Worm (Caenorhabditis elegans) whole organism, L1 larva: ENCODE measurements around the gene klo-1.

ENCODE experiments used
- C16A3.4 ChIP-seq: fragments of 150-350 bp; optimal IDR thresholded peaks from 2 replicates; lab custom pipeline; 2014; ENCODE audit warnings: missing biosample characterization, missing genetic modification characterization
- aha-1 ChIP-seq: fragments of 150-350 bp; optimal IDR thresholded peaks from 2 replicates; lab custom pipeline; 2014; ENCODE audit warnings: missing biosample characterization, missing genetic modification characterization
- aly-2 ChIP-seq: fragments of 150-350 bp; optimal IDR thresholded peaks from 2 replicates; lab custom pipeline; 2014; ENCODE audit warnings: missing biosample characterization, missing genetic modification characterization
- ama-1 ChIP-seq: fragments of 150-350 bp; optimal IDR thresholded peaks from 2 replicates; lab custom pipeline; 2014
- blmp-1 ChIP-seq: fragments of 150-350 bp; optimal IDR thresholded peaks from 2 replicates; lab custom pipeline; 2014; ENCODE audit warnings: missing biosample characterization, missing genetic modification characterization
- ceh-90 ChIP-seq: sonication (generic microtip); optimal IDR thresholded peaks from 2 replicates; lab custom pipeline; 2016; ENCODE audit warnings: missing genetic modification characterization, missing compliant biosample characterization
- dpl-1 ChIP-seq, 3 experiments: fragments of 150-350 bp in 2 of 3; sonication (generic microtip) in 1 of 3; optimal IDR thresholded peaks; 2 replicates each; lab custom pipeline; 2014 to 2017; ENCODE audit warnings: missing biosample characterization in 3 of 3, missing genetic modification characterization in 3 of 3, missing genetic modification reagents in 3 of 3
- dsc-1 ChIP-seq: sonication (generic microtip); optimal IDR thresholded peaks from 2 replicates; lab custom pipeline; 2016; ENCODE audit warnings: mild to moderate bottlenecking, missing genetic modification characterization, missing compliant biosample characterization
- efl-1 ChIP-seq, 4 experiments: fragments of 150-350 bp; optimal IDR thresholded peaks in 3 of 4; peaks in 1 of 4; 1 replicate in 1 of 4; 2 replicates in 3 of 4; lab custom pipeline; 2014; ENCODE audit warnings: missing biosample characterization in 2 of 4, missing genetic modification characterization in 2 of 4, missing genetic modification reagents in 2 of 4
- hpl-2 ChIP-seq: fragments of 150-350 bp; optimal IDR thresholded peaks from 2 replicates; lab custom pipeline; 2014; ENCODE audit warnings: missing biosample characterization, missing genetic modification reagents, missing genetic modification characterization
- lin-14 ChIP-seq: fragments of 200-800 bp; sonication (Bioruptor generic); optimal IDR thresholded peaks from 2 replicates; lab custom pipeline; 2018; ENCODE audit warnings: mild to moderate bottlenecking, missing genetic modification characterization, moderate library complexity, missing compliant biosample characterization
- lin-35 ChIP-seq, 2 experiments: fragments of 150-350 bp; optimal IDR thresholded peaks; 2 replicates each; lab custom pipeline; 2014; ENCODE audit warnings: missing biosample characterization in 2 of 2, missing genetic modification characterization in 2 of 2, missing genetic modification reagents in 2 of 2
- lir-3 ChIP-seq: sonication (generic microtip); optimal IDR thresholded peaks from 2 replicates; lab custom pipeline; 2016; ENCODE audit warnings: mild to moderate bottlenecking, missing genetic modification characterization, moderate library complexity, missing compliant biosample characterization; ENCODE audit not compliant: poor library complexity
- lsy-2 ChIP-seq, 2 experiments: fragments of 150-350 bp; optimal IDR thresholded peaks; 2 replicates each; lab custom pipeline; 2014; ENCODE audit warnings: missing biosample characterization in 2 of 2, missing genetic modification characterization in 2 of 2
- mab-9 ChIP-seq: fragments of 200-800 bp; sonication (Bioruptor generic); IDR thresholded peaks from 2 replicates; pipeline ENCODE4 v1.3.6; 2022; ENCODE audit warnings: missing genetic modification reagents, missing genetic modification characterization, missing compliant biosample characterization
- mef-2 ChIP-seq: fragments of 150-350 bp; optimal IDR thresholded peaks from 2 replicates; lab custom pipeline; 2014; ENCODE audit warnings: missing biosample characterization, missing genetic modification characterization
- mep-1 ChIP-seq: fragments of 150-350 bp; optimal IDR thresholded peaks from 2 replicates; lab custom pipeline; 2014; ENCODE audit warnings: missing biosample characterization, missing genetic modification characterization
- nhr-28 ChIP-seq: fragments of 150-350 bp; optimal IDR thresholded peaks from 2 replicates; lab custom pipeline; 2014; ENCODE audit warnings: missing biosample characterization, missing genetic modification characterization
- nhr-71 ChIP-seq: sonication (generic microtip); optimal IDR thresholded peaks from 2 replicates; lab custom pipeline; 2016; ENCODE audit warnings: mild to moderate bottlenecking, missing genetic modification characterization, moderate library complexity, missing compliant biosample characterization
- nhr-90 ChIP-seq: sonication (generic microtip); optimal IDR thresholded peaks from 2 replicates; lab custom pipeline; 2016; ENCODE audit warnings: mild to moderate bottlenecking, missing genetic modification characterization, missing compliant biosample characterization; ENCODE audit not compliant: poor library complexity
- rnt-1 ChIP-seq: sonication (generic microtip); optimal IDR thresholded peaks from 2 replicates; lab custom pipeline; 2016; ENCODE audit warnings: mild to moderate bottlenecking, missing genetic modification characterization, moderate library complexity, missing compliant biosample characterization
- skn-1 ChIP-seq: fragments of 150-350 bp; optimal IDR thresholded peaks from 2 replicates; lab custom pipeline; 2014; ENCODE audit warnings: missing biosample characterization, missing genetic modification characterization
- sptf-1 ChIP-seq: fragments of 150-350 bp; optimal IDR thresholded peaks from 2 replicates; lab custom pipeline; 2014; ENCODE audit warnings: missing biosample characterization, missing genetic modification characterization
- unc-30 ChIP-seq: sonication (generic microtip); optimal IDR thresholded peaks from 2 replicates; lab custom pipeline; 2017; ENCODE audit warnings: missing biosample characterization, missing genetic modification characterization
- unc-98 ChIP-seq: fragments of 200-800 bp; sonication (Bioruptor generic); IDR thresholded peaks from 2 replicates; pipeline ENCODE4 v1.3.6; 2022; ENCODE audit warnings: missing genetic modification characterization, missing compliant biosample characterization
- vab-15 ChIP-seq: sonication (generic microtip); optimal IDR thresholded peaks from 2 replicates; lab custom pipeline; 2017; ENCODE audit warnings: missing genotype, mild to moderate bottlenecking, missing genetic modification characterization, missing compliant biosample characterization
- xbp-1 ChIP-seq: sonication (generic microtip); optimal IDR thresholded peaks from 2 replicates; lab custom pipeline; 2016; ENCODE audit warnings: missing genetic modification characterization, missing compliant biosample characterization
- ztf-11 ChIP-seq, 2 experiments: sonication (generic microtip); optimal IDR thresholded peaks; 2 replicates each; lab custom pipeline; 2016 to 2017; ENCODE audit warnings: missing genetic modification characterization in 2 of 2, missing biosample characterization in 1 of 2, missing compliant biosample characterization in 1 of 2

klo-1 gene

ce11 chrIV:7709701-7710100 lies 38.3 kb downstream of the klo-1 start, which contains the start of the genes mrpl-1, emc-6 and mrps-24 (continued):
- TF ChIP-seq rnt-1 (peak; percentile 53), hpl-2 (GFP tag; lab: Kevin White, UChicago) (no peak), lsy-2 (tag; optimal IDR thresholded peaks at IDR 0.05; lab: Kevin White, UChicago) (peak; percentile 78 to 85), skn-1 (peak; percentile 74), lin-14 (GFP tag; lab: Kevin White, UChicago) (peak; percentile 71), xbp-1 (tag; lab: Kevin White, UChicago) (peak; percentile 68), lir-3 (tag; lab: Kevin White, UChicago) (peak; percentile 35), ceh-90 (tag; lab: Kevin White, UChicago) (no peak), mab-9 (GFP tag; lab: Robert Waterston, UW) (no peak), nhr-28 (tag; lab: Kevin White, UChicago) (no peak), sptf-1 (tag; lab: Kevin White, UChicago) (no peak), unc-98 (GFP tag; lab: Robert Waterston, UW) (no peak), dpl-1 (GFP tag; optimal IDR thresholded peaks at IDR 0.05; lab: Kevin White, UChicago) (peak; percentile 57 to 80 (median 65)), ama-1 (no peak), aha-1 (tag; lab: Kevin White, UChicago) (no peak), efl-1 (optimal IDR thresholded peaks at IDR 0.05; lab: Kevin White, UChicago) (peak; percentile 58 to 67), efl-1 (GFP tag; optimal IDR thresholded peaks at IDR 0.05 in 1 of 2; lab: Kevin White, UChicago) (peak; percentile 69 to 94), nhr-71 (tag; lab: Kevin White, UChicago) (peak; percentile 76), lin-35 (GFP tag; optimal IDR thresholded peaks at IDR 0.05; lab: Kevin White, UChicago) (peak; percentile 67 to 75), nhr-90 (tag; lab: Kevin White, UChicago) (peak; percentile 56)

ce11 chrIV:7706805-7707204 lies 41.2 kb downstream of the klo-1 start, which contains the start of gene F33D4.4:
Gene F33D4.4, minus strand, starts transcription at chrIV:7706905.
- TF ChIP-seq blmp-1: peak; percentile 49
- peak; percentile 34 for TF ChIP-seq dsc-1 (tag; lab: Kevin White, UChicago)
- TF ChIP-seq ztf-11 (tag; optimal IDR thresholded peaks at IDR 0.05; lab: Kevin White, UChicago): no peak
- TF ChIP-seq mep-1 (tag; lab: Kevin White, UChicago): no peak

- TF ChIP-seq C16A3.4 (tag; lab: Kevin White, UChicago) (no peak), aha-1 (tag; lab: Kevin White, UChicago) (no peak), vab-15 (tag; lab: Kevin White, UChicago) (no peak), aly-2 (tag; lab: Kevin White, UChicago) (no peak), lir-3 (tag; lab: Kevin White, UChicago) (no peak), skn-1 (no peak), mef-2 (no peak), nhr-28 (tag; lab: Kevin White, UChicago) (no peak), unc-30 (tag; lab: Kevin White, UChicago) (no peak)
Measured at ce11 chrIV:7698320-7698719, 49.7 kb downstream of the klo-1 start, which contains the start of gene flp-13. Gene flp-13, minus strand, starts transcription at chrIV:7698420.
